Worm (Caenorhabditis elegans) whole organism, L1 larva: Measurements from ENCODE around the gene pis-1.

Experiments used
- C34B4.2 ChIP-seq: sonication (generic microtip); optimal IDR thresholded peaks from 2 replicates; lab custom pipeline; 2017; ENCODE audit warnings: mild to moderate bottlenecking, missing genetic modification characterization, missing compliant biosample characterization
- Y116A8C.19 ChIP-seq: sonication (generic microtip); optimal IDR thresholded peaks from 2 replicates; lab custom pipeline; 2016; ENCODE audit warnings: missing compliant biosample characterization, missing genetic modification characterization, borderline replicate concordance
- blmp-1 ChIP-seq: fragments of 150-350 bp; optimal IDR thresholded peaks from 2 replicates; lab custom pipeline; 2014; ENCODE audit warnings: missing biosample characterization, missing genetic modification characterization
- ceh-82 ChIP-seq, 3 experiments: fragments of 150-350 bp in 1 of 3; sonication (generic microtip) in 2 of 3; optimal IDR thresholded peaks; 2 replicates each; lab custom pipeline; 2014 to 2017; ENCODE audit warnings: missing biosample characterization in 3 of 3, missing genetic modification characterization in 3 of 3
- ceh-90 ChIP-seq: sonication (generic microtip); optimal IDR thresholded peaks from 2 replicates; lab custom pipeline; 2016; ENCODE audit warnings: missing genetic modification characterization, missing compliant biosample characterization
- dpl-1 ChIP-seq, 3 experiments: fragments of 150-350 bp in 2 of 3; sonication (generic microtip) in 1 of 3; optimal IDR thresholded peaks; 2 replicates each; lab custom pipeline; 2014 to 2017; ENCODE audit warnings: missing biosample characterization in 3 of 3, missing genetic modification characterization in 3 of 3, missing genetic modification reagents in 3 of 3
- egl-27 ChIP-seq, 2 experiments: fragments of 150-350 bp in 1 of 2; sonication (generic microtip); optimal IDR thresholded peaks; 3 replicates each; lab custom pipeline; 2017 to 2018; ENCODE audit warnings: missing biosample characterization in 2 of 2, missing genetic modification characterization in 2 of 2, missing genetic modification reagents in 2 of 2
- elt-3 ChIP-seq, 6 experiments: fragments of 150-350 bp in 1 of 6; sonication (generic microtip); optimal IDR thresholded peaks; 2 replicates each; lab custom pipeline; 2017 to 2018; ENCODE audit warnings: missing biosample characterization in 6 of 6, missing genetic modification characterization in 6 of 6, inconsistent platforms in 1 of 6
- ets-5 ChIP-seq: fragments of 200-800 bp; sonication (Bioruptor generic); IDR thresholded peaks from 2 replicates; pipeline ENCODE4 v1.3.6; 2022; ENCODE audit warnings: missing genetic modification characterization, missing compliant biosample characterization
- fkh-10 ChIP-seq: sonication (generic microtip); optimal IDR thresholded peaks from 2 replicates; lab custom pipeline; 2017; ENCODE audit warnings: missing biosample characterization, missing genetic modification reagents, missing genetic modification characterization
- hpl-2 ChIP-seq: fragments of 150-350 bp; optimal IDR thresholded peaks from 2 replicates; lab custom pipeline; 2014; ENCODE audit warnings: missing biosample characterization, missing genetic modification reagents, missing genetic modification characterization
- isw-1 ChIP-seq: fragments of 200-800 bp; sonication (Bioruptor generic); IDR thresholded peaks from 2 replicates; pipeline ENCODE4 v1.3.6; 2022; ENCODE audit warnings: missing genetic modification characterization, missing compliant biosample characterization
- jun-1 ChIP-seq: fragments of 150-350 bp; optimal IDR thresholded peaks from 2 replicates; lab custom pipeline; 2014; ENCODE audit warnings: missing biosample characterization, missing genetic modification reagents, missing genetic modification characterization
- lin-35 ChIP-seq, 2 experiments: fragments of 150-350 bp; optimal IDR thresholded peaks; 2 replicates each; lab custom pipeline; 2014; ENCODE audit warnings: missing biosample characterization in 2 of 2, missing genetic modification characterization in 2 of 2, missing genetic modification reagents in 2 of 2
- lsy-2 ChIP-seq, 2 experiments: fragments of 150-350 bp; optimal IDR thresholded peaks; 2 replicates each; lab custom pipeline; 2014; ENCODE audit warnings: missing biosample characterization in 2 of 2, missing genetic modification characterization in 2 of 2
- mab-9 ChIP-seq: fragments of 200-800 bp; sonication (Bioruptor generic); IDR thresholded peaks from 2 replicates; pipeline ENCODE4 v1.3.6; 2022; ENCODE audit warnings: missing genetic modification reagents, missing genetic modification characterization, missing compliant biosample characterization
- mdl-1 ChIP-seq, 2 experiments: fragments of 150-350 bp; optimal IDR thresholded peaks; 2 replicates each; lab custom pipeline; 2014 to 2017; ENCODE audit warnings: missing biosample characterization in 2 of 2, missing genetic modification characterization in 2 of 2, inconsistent platforms in 1 of 2
- nhr-12 ChIP-seq: sonication (generic microtip); optimal IDR thresholded peaks from 2 replicates; lab custom pipeline; 2017; ENCODE audit warnings: missing biosample characterization, missing genetic modification characterization
- nhr-19 ChIP-seq: fragments of 200-800 bp; sonication (Bioruptor generic); conservative IDR thresholded peaks from 2 replicates; pipeline ENCODE4 v1.3.6; 2022; ENCODE audit warnings: missing genetic modification characterization, missing compliant biosample characterization
- nhr-237 ChIP-seq: fragments of 150-350 bp; optimal IDR thresholded peaks from 2 replicates; lab custom pipeline; 2014; ENCODE audit warnings: missing biosample characterization, missing genetic modification characterization
- nhr-47 ChIP-seq: sonication (generic microtip); optimal IDR thresholded peaks from 2 replicates; lab custom pipeline; 2016; ENCODE audit warnings: mild to moderate bottlenecking, missing genetic modification characterization, moderate library complexity, missing compliant biosample characterization
- nhr-71 ChIP-seq: sonication (generic microtip); optimal IDR thresholded peaks from 2 replicates; lab custom pipeline; 2016; ENCODE audit warnings: mild to moderate bottlenecking, missing genetic modification characterization, moderate library complexity, missing compliant biosample characterization
- nhr-76 ChIP-seq: sonication (generic microtip); optimal IDR thresholded peaks from 2 replicates; lab custom pipeline; 2017; ENCODE audit warnings: missing biosample characterization, missing genetic modification characterization
- nhr-77 ChIP-seq: fragments of 150-350 bp; optimal IDR thresholded peaks from 2 replicates; lab custom pipeline; 2014; ENCODE audit warnings: missing biosample characterization, missing genetic modification characterization
- nhr-84 ChIP-seq: sonication (generic microtip); optimal IDR thresholded peaks from 2 replicates; lab custom pipeline; 2017; ENCODE audit warnings: missing biosample characterization, missing genetic modification characterization
- nhr-85 ChIP-seq: sonication (generic microtip); peaks from one replicate; lab custom pipeline; 2016; ENCODE audit warnings: missing genetic modification characterization, inconsistent platforms, missing compliant biosample characterization
- nhr-90 ChIP-seq: sonication (generic microtip); optimal IDR thresholded peaks from 2 replicates; lab custom pipeline; 2016; ENCODE audit warnings: mild to moderate bottlenecking, missing genetic modification characterization, missing compliant biosample characterization; ENCODE audit not compliant: poor library complexity
- pag-3 ChIP-seq: sonication (generic microtip); optimal IDR thresholded peaks from 2 replicates; lab custom pipeline; 2017; ENCODE audit warnings: missing genetic modification characterization, mild to moderate bottlenecking, missing compliant biosample characterization, antibody characterized with exemption, borderline replicate concordance; ENCODE audit not compliant: insufficient read depth
- snu-23 ChIP-seq: sonication (generic microtip); optimal IDR thresholded peaks from 2 replicates; lab custom pipeline; 2016; ENCODE audit warnings: missing genetic modification characterization, missing compliant biosample characterization
- tbx-2 ChIP-seq: sonication (generic microtip); optimal IDR thresholded peaks from 2 replicates; lab custom pipeline; 2016; ENCODE audit warnings: missing genetic modification characterization, missing compliant biosample characterization
- unc-130 ChIP-seq: fragments of 150-350 bp; optimal IDR thresholded peaks from 2 replicates; lab custom pipeline; 2017; ENCODE audit warnings: missing biosample characterization, missing genetic modification characterization, inconsistent platforms
- unc-30 ChIP-seq: sonication (generic microtip); optimal IDR thresholded peaks from 2 replicates; lab custom pipeline; 2017; ENCODE audit warnings: missing biosample characterization, missing genetic modification characterization
- xbp-1 ChIP-seq: sonication (generic microtip); optimal IDR thresholded peaks from 2 replicates; lab custom pipeline; 2016; ENCODE audit warnings: missing genetic modification characterization, missing compliant biosample characterization
- zip-4 ChIP-seq: fragments of 200-800 bp; sonication (Bioruptor generic); optimal IDR thresholded peaks from 2 replicates; lab custom pipeline; 2018; ENCODE audit warnings: mild to moderate bottlenecking, missing genetic modification characterization, moderate library complexity, missing compliant biosample characterization

Gene pis-1

ce11 chrIV:9755713-9756112, 40.7 kb downstream of the pis-1 start:
- TF ChIP-seq tbx-2 (tag; lab: Kevin White, UChicago) (no peak), nhr-77 (tag; lab: Kevin White, UChicago) (no peak), lsy-2 (tag; optimal IDR thresholded peaks at IDR 0.05; lab: Kevin White, UChicago) (no peak), C34B4.2 (no peak), unc-130 (tag; lab: Kevin White, UChicago) (no peak), nhr-71 (tag; lab: Kevin White, UChicago) (no peak), Y116A8C.19 (tag; lab: Kevin White, UChicago) (no peak), elt-3 (tag; optimal IDR thresholded peaks at IDR 0.05; lab: Kevin White, UChicago) (peak in 4 of 6 experiments; percentile 37 to 50 (median 44)), dpl-1 (GFP tag; optimal IDR thresholded peaks at IDR 0.05; lab: Kevin White, UChicago) (no peak), unc-30 (tag; lab: Kevin White, UChicago) (no peak), nhr-84 (tag; lab: Kevin White, UChicago) (no peak), blmp-1 (tag; lab: Kevin White, UChicago) (peak; percentile 58), nhr-237 (tag; lab: Kevin White, UChicago) (no peak), fkh-10 (no peak)
- TF ChIP-seq, all 84 proteins: peak for 2

ce11 chrIV:9748342-9748741, 48.1 kb downstream of the pis-1 start, which contains the start of gene C28D4.8:
TSS of gene C28D4.8 (minus strand) at chrIV:9748442.
- no peak for TF ChIP-seq ets-5
- TF ChIP-seq egl-27 (tag; optimal IDR thresholded peaks at IDR 0.05; lab: Kevin White, UChicago), result no peak
- TF ChIP-seq snu-23 (GFP tag; lab: Kevin White, UChicago), result no peak
- no peak for TF ChIP-seq elt-3 (tag; optimal IDR thresholded peaks at IDR 0.05; lab: Kevin White, UChicago)
- no peak for TF ChIP-seq zip-4 (GFP tag; lab: Kevin White, UChicago)
- TF ChIP-seq lin-35 (GFP tag; optimal IDR thresholded peaks at IDR 0.05; lab: Kevin White, UChicago), result no peak
- no peak for TF ChIP-seq nhr-85 (tag; lab: Kevin White, UChicago)
- no peak for TF ChIP-seq nhr-19 (GFP tag; lab: Robert Waterston, UW)
- TF ChIP-seq nhr-77 (tag; lab: Kevin White, UChicago), result no peak
- TF ChIP-seq isw-1, result no peak
- TF ChIP-seq, all 84 proteins: peak for 0

ce11 chrIV:9746762-9747161, 49.6 kb downstream of the pis-1 start, which contains the start of gene C28D4.5:
TSS of gene C28D4.5 (minus strand) at chrIV:9746862.
- no peak for TF ChIP-seq mdl-1 (tag; optimal IDR thresholded peaks at IDR 0.05; lab: Kevin White, UChicago)

- TF ChIP-seq nhr-76 (no peak), nhr-237 (tag; lab: Kevin White, UChicago) (no peak), pag-3 (no peak), Y116A8C.19 (tag; lab: Kevin White, UChicago) (no peak)
Observed at ce11 chrIV:9744905-9745304, 51.5 kb downstream of the pis-1 start, which contains the start of gene C28D4.4. TSS of gene C28D4.4 (minus strand) at chrIV:9745005.

ce11 chrIV:9742883-9743282, 53.5 kb downstream of the pis-1 start, which contains the start of gene C28D4.7:
TSS of gene C28D4.7 (minus strand) at chrIV:9743147.
- TF ChIP-seq xbp-1 (no peak), nhr-90 (tag; lab: Kevin White, UChicago) (no peak), pag-3 (no peak), lsy-2 (tag; optimal IDR thresholded peaks at IDR 0.05; lab: Kevin White, UChicago) (no peak), nhr-77 (tag; lab: Kevin White, UChicago) (no peak), snu-23 (GFP tag; lab: Kevin White, UChicago) (no peak), mab-9 (GFP tag; lab: Robert Waterston, UW) (no peak), nhr-47 (tag; lab: Kevin White, UChicago) (no peak), unc-30 (tag; lab: Kevin White, UChicago) (no peak), Y116A8C.19 (tag; lab: Kevin White, UChicago) (no peak), hpl-2 (no peak), ets-5 (no peak), nhr-12 (tag; lab: Kevin White, UChicago) (no peak), dpl-1 (GFP tag; optimal IDR thresholded peaks at IDR 0.05; lab: Kevin White, UChicago) (no peak), ceh-90 (tag; lab: Kevin White, UChicago) (no peak), jun-1 (tag; lab: Kevin White, UChicago) (no peak), ceh-82 (tag; optimal IDR thresholded peaks at IDR 0.05; lab: Kevin White, UChicago) (no peak)
- TF ChIP-seq, all 84 proteins: peak for 0
